Worm (Caenorhabditis elegans) whole organism, L4/young adult: ENCODE measurements around the gene grl-1.

Experiments used
- W03F9.2 ChIP-seq: fragments of 150-350 bp; optimal IDR thresholded peaks from 2 replicates; lab custom pipeline; 2014; ENCODE audit warnings: missing biosample characterization, missing genetic modification characterization
- dao-5 ChIP-seq: sonication (generic microtip); optimal IDR thresholded peaks from 2 replicates; lab custom pipeline; 2016; ENCODE audit warnings: missing genotype, missing genetic modification characterization, moderate library complexity, missing compliant biosample characterization
- him-1 ChIP-seq: sonication (generic microtip); optimal IDR thresholded peaks from 2 replicates; lab custom pipeline; 2016; ENCODE audit warnings: missing genotype, missing genetic modification reagents, missing genetic modification characterization, missing compliant biosample characterization

Gene grl-1

ce11 chrV:5538500-5538899 is 4.8 kb upstream of the grl-1 start, which contains the start of gene cft-1:
Gene cft-1, plus strand, starts transcription at chrV:5538800.
- TF ChIP-seq W03F9.2 (tag; lab: Kevin White, UChicago) (no peak), him-1 (tag; lab: Kevin White, UChicago) (no peak)

- TF ChIP-seq W03F9.2 (tag; lab: Kevin White, UChicago) (peak; percentile 35), dao-5 (tag; lab: Kevin White, UChicago) (no peak)
Measured at ce11 chrV:5536240-5536811, 2.7 kb upstream of the grl-1 start, which contains the start of the genes cox-16 and syp-2. Gene cox-16, minus strand, starts transcription at chrV:5536243. Gene syp-2, plus strand, starts transcription at chrV:5536487.

ce11 chrV:5535774-5536173 is 2.1 kb upstream of the grl-1 start, which contains the start of gene C24G6.8:
Gene C24G6.8, minus strand, starts transcription at chrV:5535874.
- TF ChIP-seq him-1 (tag; lab: Kevin White, UChicago) (no peak), dao-5 (tag; lab: Kevin White, UChicago) (no peak), W03F9.2 (tag; lab: Kevin White, UChicago) (no peak)

ce11 chrV:5527694-5528093 is 6.0 kb downstream of the grl-1 start:
- no peak for TF ChIP-seq him-1 (tag; lab: Kevin White, UChicago)
- no peak for TF ChIP-seq W03F9.2 (tag; lab: Kevin White, UChicago)
- TF ChIP-seq dao-5 (tag; lab: Kevin White, UChicago), result no peak

ce11 chrV:5525208-5525607 is 8.4 kb downstream of the grl-1 start:
- TF ChIP-seq W03F9.2 (tag; lab: Kevin White, UChicago) (no peak), him-1 (tag; lab: Kevin White, UChicago) (no peak), dao-5 (tag; lab: Kevin White, UChicago) (no peak)

ce11 chrV:5523260-5523659 is 10.4 kb downstream of the grl-1 start:
- TF ChIP-seq him-1 (tag; lab: Kevin White, UChicago) (no peak), dao-5 (tag; lab: Kevin White, UChicago) (no peak), W03F9.2 (tag; lab: Kevin White, UChicago) (no peak)

- TF ChIP-seq him-1 (tag; lab: Kevin White, UChicago) (no peak), W03F9.2 (tag; lab: Kevin White, UChicago) (no peak), dao-5 (tag; lab: Kevin White, UChicago) (no peak)
Measured at ce11 chrV:5521735-5522241, 11.9 kb downstream of the grl-1 start, which contains the start of gene hir-1. Gene hir-1, plus strand, starts transcription at chrV:5522139.

ce11 chrV:5513630-5514378 is 19.9 kb downstream of the grl-1 start, which contains the start of the genes hpo-15 and mms-19:
Gene hpo-15, minus strand, starts transcription at chrV:5513830.
Gene mms-19, plus strand, starts transcription at chrV:5514348.
- no peak for TF ChIP-seq him-1 (tag; lab: Kevin White, UChicago)
- no peak for TF ChIP-seq dao-5 (tag; lab: Kevin White, UChicago)
- TF ChIP-seq W03F9.2 (tag; lab: Kevin White, UChicago), result no peak

- TF ChIP-seq him-1 (tag; lab: Kevin White, UChicago), result no peak
- no peak for TF ChIP-seq W03F9.2 (tag; lab: Kevin White, UChicago)
- TF ChIP-seq dao-5 (tag; lab: Kevin White, UChicago), result no peak
Measured at ce11 chrV:5512559-5512958, 21.1 kb downstream of the grl-1 start.

- TF ChIP-seq dao-5 (tag; lab: Kevin White, UChicago) (no peak), W03F9.2 (tag; lab: Kevin White, UChicago) (no peak), him-1 (tag; lab: Kevin White, UChicago) (no peak)
Measured at ce11 chrV:5511720-5512119, 21.9 kb downstream of the grl-1 start.

- TF ChIP-seq him-1 (tag; lab: Kevin White, UChicago) (no peak), dao-5 (tag; lab: Kevin White, UChicago) (no peak), W03F9.2 (tag; lab: Kevin White, UChicago) (no peak)
Measured at ce11 chrV:5509966-5510365, 23.7 kb downstream of the grl-1 start.

- TF ChIP-seq W03F9.2 (tag; lab: Kevin White, UChicago) (no peak), dao-5 (tag; lab: Kevin White, UChicago) (no peak), him-1 (tag; lab: Kevin White, UChicago) (no peak)
Measured at ce11 chrV:5509134-5509533, 24.5 kb downstream of the grl-1 start.

- TF ChIP-seq W03F9.2 (tag; lab: Kevin White, UChicago) (peak; percentile 76), him-1 (tag; lab: Kevin White, UChicago) (peak; percentile 59), dao-5 (tag; lab: Kevin White, UChicago) (no peak)
Measured at ce11 chrV:5504807-5505442, 28.7 kb downstream of the grl-1 start, which contains the start of the genes dnj-19 and nhr-47. Gene dnj-19, minus strand, starts transcription at chrV:5504857. Gene nhr-47, plus strand, starts transcription at chrV:5505253.
